Fruit fly (Drosophila melanogaster) whole organism, prepupa: ENCODE results near the gene Cpr23B.

ENCODE experiments used
- Blimp-1 ChIP-seq: fragments of 200-800 bp; sonication (Bioruptor generic); optimal IDR thresholded peaks from 3 replicates; lab custom pipeline; 2017; ENCODE audit warnings: missing biosample characterization, missing genetic modification characterization, mild to moderate bottlenecking, moderate library complexity, missing genetic modification reagents
- CG11294 ChIP-seq: fragments of 200-800 bp; sonication (Bioruptor generic); IDR thresholded peaks from 2 replicates; pipeline ENCODE4 v1.3.6; 2022; ENCODE audit warnings: missing biosample characterization, missing genetic modification characterization
- CG11762 ChIP-seq: fragments of 200-800 bp; sonication (Bioruptor generic); optimal IDR thresholded peaks from 3 replicates; lab custom pipeline; 2016; ENCODE audit warnings: missing biosample characterization, missing genetic modification characterization; ENCODE audit not compliant: insufficient read depth
- CG11902 ChIP-seq: fragments of 200-800 bp; sonication (Bioruptor generic); optimal IDR thresholded peaks from 3 replicates; lab custom pipeline; 2016; ENCODE audit warnings: missing biosample characterization, missing genetic modification characterization
- CG15336 ChIP-seq: fragments of 200-800 bp; sonication (Bioruptor generic); IDR thresholded peaks from 2 replicates; pipeline ENCODE4 v1.3.6; 2022; ENCODE audit warnings: missing biosample characterization, missing genetic modification characterization
- CG1621 ChIP-seq: fragments of 200-800 bp; sonication (Bioruptor generic); optimal IDR thresholded peaks from 3 replicates; lab custom pipeline; 2018; ENCODE audit warnings: missing biosample characterization, mild to moderate bottlenecking, missing genetic modification characterization
- CG16779 ChIP-seq: fragments of 200-800 bp; sonication (Bioruptor generic); optimal IDR thresholded peaks from 3 replicates; lab custom pipeline; 2017; ENCODE audit warnings: missing biosample characterization, mild to moderate bottlenecking, missing genetic modification characterization
- CG3032 ChIP-seq: fragments of 200-800 bp; optimal IDR thresholded peaks from 2 replicates; lab custom pipeline; 2019; ENCODE audit warnings: missing biosample characterization, mild to moderate bottlenecking, missing genetic modification characterization, moderate library complexity
- CG31627 ChIP-seq: fragments of 200-800 bp; sonication (Bioruptor generic); optimal IDR thresholded peaks from 3 replicates; lab custom pipeline; 2016; ENCODE audit warnings: missing biosample characterization, missing genetic modification characterization
- CG32006 ChIP-seq: fragments of 200-800 bp; sonication (Bioruptor generic); optimal IDR thresholded peaks from 3 replicates; lab custom pipeline; 2017; ENCODE audit warnings: missing biosample characterization, mild to moderate bottlenecking, missing genetic modification characterization
- CG34406 ChIP-seq: fragments of 200-800 bp; sonication (Bioruptor generic); optimal IDR thresholded peaks from 3 replicates; lab custom pipeline; 2016; ENCODE audit warnings: missing biosample characterization, missing genetic modification characterization
- CG3919 ChIP-seq: fragments of 200-800 bp; sonication (Bioruptor generic); optimal IDR thresholded peaks from 3 replicates; lab custom pipeline; 2016; ENCODE audit warnings: missing biosample characterization, missing genetic modification characterization
- CG6163 ChIP-seq: fragments of 200-800 bp; sonication (Bioruptor generic); IDR thresholded peaks from 3 replicates; pipeline ENCODE4 v1.3.6; 2022; ENCODE audit warnings: missing biosample characterization, missing genetic modification characterization
- CG6276 ChIP-seq: fragments of 200-800 bp; sonication (Bioruptor generic); optimal IDR thresholded peaks from 2 replicates; lab custom pipeline; 2017; ENCODE audit warnings: missing biosample characterization, mild to moderate bottlenecking, missing genetic modification characterization
- CG6792 ChIP-seq: fragments of 200-800 bp; sonication (Bioruptor generic); optimal IDR thresholded peaks from 3 replicates; lab custom pipeline; 2016; ENCODE audit warnings: missing biosample characterization, missing genetic modification characterization
- CG6808 ChIP-seq: fragments of 200-800 bp; sonication (Bioruptor generic); optimal IDR thresholded peaks from 3 replicates; lab custom pipeline; 2017; ENCODE audit warnings: missing biosample characterization, missing genetic modification characterization, mild to moderate bottlenecking, moderate library complexity, missing genetic modification reagents
- CG7368 ChIP-seq: fragments of 200-800 bp; sonication (Bioruptor generic); optimal IDR thresholded peaks from 3 replicates; lab custom pipeline; 2016; ENCODE audit warnings: missing biosample characterization, missing genetic modification characterization
- CG8119 ChIP-seq: fragments of 200-800 bp; sonication (Bioruptor generic); IDR thresholded peaks from 3 replicates; pipeline ENCODE4 v1.3.6; 2022; ENCODE audit warnings: missing biosample characterization, missing genetic modification characterization
- CG8319 ChIP-seq: fragments of 200-800 bp; sonication (Bioruptor generic); optimal IDR thresholded peaks from 3 replicates; lab custom pipeline; 2016; ENCODE audit warnings: missing biosample characterization, missing genetic modification characterization
- CG8632 ChIP-seq: fragments of 200-800 bp; sonication (Bioruptor generic); optimal IDR thresholded peaks from 3 replicates; lab custom pipeline; 2016; ENCODE audit warnings: missing biosample characterization, missing genetic modification characterization
- CG9139 ChIP-seq: fragments of 200-800 bp; sonication (Bioruptor generic); optimal IDR thresholded peaks from 3 replicates; lab custom pipeline; 2017; ENCODE audit warnings: missing biosample characterization, mild to moderate bottlenecking, missing genetic modification characterization
- Eip75B ChIP-seq: fragments of 200-800 bp; sonication (Bioruptor generic); optimal IDR thresholded peaks from 3 replicates; lab custom pipeline; 2016; ENCODE audit warnings: missing biosample characterization, missing genetic modification characterization
- Eip78C ChIP-seq: fragments of 200-800 bp; sonication (Bioruptor generic); peaks from one replicate; lab custom pipeline; 2016; ENCODE audit warnings: missing biosample characterization, missing genetic modification characterization
- Eip93F ChIP-seq: fragments of 200-800 bp; sonication (Bioruptor generic); optimal IDR thresholded peaks from 2 replicates; lab custom pipeline; 2016; ENCODE audit warnings: missing biosample characterization, mild to moderate bottlenecking, missing genetic modification characterization
- Ets21C ChIP-seq: fragments of 200-800 bp; sonication (Bioruptor generic); optimal IDR thresholded peaks from 3 replicates; lab custom pipeline; 2016; ENCODE audit warnings: missing biosample characterization, missing genetic modification characterization
- Ets96B ChIP-seq: fragments of 200-800 bp; optimal IDR thresholded peaks from 2 replicates; lab custom pipeline; 2019; ENCODE audit warnings: missing biosample characterization, mild to moderate bottlenecking, missing genetic modification characterization, moderate library complexity
- Gug ChIP-seq: fragments of 200-800 bp; sonication (Bioruptor generic); IDR thresholded peaks from 2 replicates; pipeline ENCODE4 v1.3.6; 2022; ENCODE audit warnings: missing biosample characterization, missing genetic modification characterization
- Hr39 ChIP-seq: fragments of 200-800 bp; sonication (Bioruptor generic); optimal IDR thresholded peaks from 2 replicates; lab custom pipeline; 2016; ENCODE audit warnings: missing biosample characterization, missing genetic modification characterization
- Hr4 ChIP-seq: fragments of 200-800 bp; sonication (Bioruptor generic); optimal IDR thresholded peaks from 3 replicates; lab custom pipeline; 2016; ENCODE audit warnings: missing biosample characterization, missing genetic modification characterization
- Lpt ChIP-seq: fragments of 200-800 bp; sonication (Bioruptor generic); optimal IDR thresholded peaks from 3 replicates; lab custom pipeline; 2016; ENCODE audit warnings: missing biosample characterization, missing genetic modification characterization
- Met ChIP-seq: fragments of 200-800 bp; sonication (Bioruptor generic); optimal IDR thresholded peaks from 3 replicates; lab custom pipeline; 2016; ENCODE audit warnings: missing biosample characterization, missing genetic modification characterization
- OdsH ChIP-seq: fragments of 200-800 bp; sonication (Bioruptor generic); optimal IDR thresholded peaks from 3 replicates; lab custom pipeline; 2016; ENCODE audit warnings: missing biosample characterization, missing genetic modification characterization
- Smox ChIP-seq: fragments of 200-800 bp; sonication (Bioruptor generic); optimal IDR thresholded peaks from 3 replicates; lab custom pipeline; 2016; ENCODE audit warnings: missing biosample characterization, missing genetic modification characterization
- Sox14 ChIP-seq: fragments of 200-800 bp; sonication (Bioruptor generic); optimal IDR thresholded peaks from 3 replicates; lab custom pipeline; 2016; ENCODE audit warnings: missing biosample characterization, missing genetic modification characterization
- Sox15 ChIP-seq: fragments of 200-800 bp; sonication (Bioruptor generic); optimal IDR thresholded peaks from 3 replicates; lab custom pipeline; 2016; ENCODE audit warnings: missing biosample characterization, missing genetic modification characterization
- acj6 ChIP-seq: fragments of 200-800 bp; sonication (Bioruptor generic); optimal IDR thresholded peaks from 3 replicates; lab custom pipeline; 2016; ENCODE audit warnings: missing biosample characterization, missing genetic modification characterization
- cyc ChIP-seq: fragments of 200-800 bp; sonication (Bioruptor generic); optimal IDR thresholded peaks from 3 replicates; lab custom pipeline; 2016; ENCODE audit warnings: missing biosample characterization, missing genetic modification characterization
- dac ChIP-seq: fragments of 200-800 bp; sonication (Bioruptor generic); optimal IDR thresholded peaks from 2 replicates; lab custom pipeline; 2017; ENCODE audit warnings: missing biosample characterization, mild to moderate bottlenecking, missing genetic modification characterization
- dsx ChIP-seq: fragments of 200-800 bp; optimal IDR thresholded peaks from 3 replicates; lab custom pipeline; 2019; ENCODE audit warnings: missing biosample characterization, mild to moderate bottlenecking, missing genetic modification characterization, moderate library complexity; ENCODE audit not compliant: poor library complexity, severe bottlenecking
- eg ChIP-seq: fragments of 200-800 bp; sonication (Bioruptor generic); IDR thresholded peaks from 3 replicates; pipeline ENCODE4 v1.3.6; 2022; ENCODE audit warnings: missing biosample characterization, missing genetic modification characterization
- fd59A ChIP-seq: fragments of 200-800 bp; sonication (Bioruptor generic); optimal IDR thresholded peaks from 2 replicates; lab custom pipeline; 2017; ENCODE audit warnings: missing biosample characterization, mild to moderate bottlenecking, missing genetic modification characterization, missing genetic modification reagents
- fd85E ChIP-seq: fragments of 200-800 bp; sonication (Bioruptor generic); optimal IDR thresholded peaks from 3 replicates; lab custom pipeline; 2016; ENCODE audit warnings: missing biosample characterization, missing genetic modification characterization
- fkh ChIP-seq: fragments of 200-800 bp; sonication (Bioruptor generic); optimal IDR thresholded peaks from 3 replicates; lab custom pipeline; 2017; ENCODE audit warnings: missing biosample characterization, mild to moderate bottlenecking, missing genetic modification characterization, moderate library complexity
- lz ChIP-seq: fragments of 200-800 bp; sonication (Bioruptor generic); optimal IDR thresholded peaks from 3 replicates; lab custom pipeline; 2016; ENCODE audit warnings: missing biosample characterization, missing genetic modification characterization
- net ChIP-seq: fragments of 200-800 bp; sonication (Bioruptor generic); optimal IDR thresholded peaks from 3 replicates; lab custom pipeline; 2016; ENCODE audit warnings: missing biosample characterization, missing genetic modification characterization
- pdm3 ChIP-seq: fragments of 200-800 bp; sonication (Bioruptor generic); optimal IDR thresholded peaks from 3 replicates; lab custom pipeline; 2016; ENCODE audit warnings: missing biosample characterization, missing genetic modification characterization
- salr ChIP-seq, 2 experiments: fragments of 200-800 bp; sonication (Bioruptor generic); optimal IDR thresholded peaks; 3 replicates each; lab custom pipeline; 2016 to 2018; ENCODE audit warnings: missing biosample characterization in 2 of 2, missing genetic modification characterization in 2 of 2, mild to moderate bottlenecking in 1 of 2
- spab ChIP-seq: fragments of 200-800 bp; sonication (Bioruptor generic); optimal IDR thresholded peaks from 2 replicates; lab custom pipeline; 2017; ENCODE audit warnings: missing biosample characterization, mild to moderate bottlenecking, missing genetic modification characterization, missing genetic modification reagents
- svp ChIP-seq: fragments of 200-800 bp; sonication (Bioruptor generic); peaks from one replicate; lab custom pipeline; 2016; ENCODE audit warnings: missing biosample characterization, missing genetic modification characterization
- topi ChIP-seq: fragments of 200-800 bp; sonication (Bioruptor generic); optimal IDR thresholded peaks from 3 replicates; lab custom pipeline; 2016; ENCODE audit warnings: missing biosample characterization, missing genetic modification characterization
- vri ChIP-seq: fragments of 200-800 bp; sonication (Bioruptor generic); optimal IDR thresholded peaks from 3 replicates; lab custom pipeline; 2016; ENCODE audit warnings: missing biosample characterization, mild to moderate bottlenecking, missing genetic modification characterization

Gene Cpr23B

dm6 chr2L:2888859-2889443 is 50.7 kb downstream of the Cpr23B start:
- TF ChIP-seq Eip78C (GFP tag; lab: Kevin White, UChicago) (peak; percentile 42), Sox15 (GFP tag; lab: Kevin White, UChicago) (no peak), CG6276 (GFP tag; lab: Kevin White, UChicago) (peak; percentile 63), net (GFP tag; lab: Kevin White, UChicago) (no peak), CG34406 (GFP tag; lab: Kevin White, UChicago) (no peak), pdm3 (GFP tag; lab: Kevin White, UChicago) (no peak), Eip93F (GFP tag; lab: Kevin White, UChicago) (no peak), cyc (GFP tag; lab: Kevin White, UChicago) (no peak), fkh (GFP tag; lab: Kevin White, UChicago) (peak; percentile 47), CG8319 (GFP tag; lab: Kevin White, UChicago) (no peak), spab (GFP tag; lab: Kevin White, UChicago) (no peak), Lpt (GFP tag; lab: Kevin White, UChicago) (peak; percentile 14), Sox14 (GFP tag; lab: Kevin White, UChicago) (peak; percentile 4), acj6 (GFP tag; lab: Kevin White, UChicago) (no peak), OdsH (GFP tag; lab: Kevin White, UChicago) (no peak), CG6163 (no peak), Ets96B (tag; lab: Kevin White, UChicago) (no peak), dac (GFP tag; lab: Kevin White, UChicago) (no peak), CG16779 (tag; lab: Kevin White, UChicago) (peak; percentile 45), fd85E (no peak), Met (GFP tag; lab: Kevin White, UChicago) (peak; percentile 13), CG3919 (GFP tag; lab: Kevin White, UChicago) (peak; percentile 1), CG32006 (GFP tag; lab: Kevin White, UChicago) (no peak), CG31627 (GFP tag; lab: Kevin White, UChicago) (no peak), fd59A (GFP tag; lab: Kevin White, UChicago) (no peak), Eip75B (GFP tag; lab: Kevin White, UChicago) (no peak), CG11762 (GFP tag; lab: Kevin White, UChicago) (no peak), topi (GFP tag; lab: Kevin White, UChicago) (no peak), CG1621 (tag; lab: Kevin White, UChicago) (no peak), Hr39 (no peak), CG6808 (GFP tag; lab: Kevin White, UChicago) (no peak), CG8632 (no peak), CG3032 (tag; lab: Kevin White, UChicago) (no peak), CG8119 (GFP tag; lab: Robert Waterston, UW) (no peak), CG7368 (no peak), Blimp-1 (peak; percentile 60), lz (GFP tag; lab: Kevin White, UChicago) (no peak), CG11294 (no peak), CG11902 (GFP tag; lab: Kevin White, UChicago) (no peak), vri (GFP tag; lab: Kevin White, UChicago) (peak; percentile 50), CG6792 (GFP tag; lab: Kevin White, UChicago) (no peak), Smox (GFP tag; lab: Kevin White, UChicago) (no peak), Hr4 (GFP tag; lab: Kevin White, UChicago) (no peak), eg (GFP tag; lab: Robert Waterston, UW) (no peak), salr (GFP tag; optimal IDR thresholded peaks at IDR 0.05; lab: Kevin White, UChicago) (no peak), svp (GFP tag; lab: Kevin White, UChicago) (peak; percentile 81), dsx (GFP tag; lab: Kevin White, UChicago) (peak; percentile 39), CG15336 (GFP tag; lab: Robert Waterston, UW) (no peak), Ets21C (GFP tag; lab: Kevin White, UChicago) (no peak), CG9139 (GFP tag; lab: Kevin White, UChicago) (no peak), Gug (GFP tag; lab: Robert Waterston, UW) (no peak)
